Fruit fly (Drosophila melanogaster): ENCODE measurements around the gene CG14658.

DNA sequence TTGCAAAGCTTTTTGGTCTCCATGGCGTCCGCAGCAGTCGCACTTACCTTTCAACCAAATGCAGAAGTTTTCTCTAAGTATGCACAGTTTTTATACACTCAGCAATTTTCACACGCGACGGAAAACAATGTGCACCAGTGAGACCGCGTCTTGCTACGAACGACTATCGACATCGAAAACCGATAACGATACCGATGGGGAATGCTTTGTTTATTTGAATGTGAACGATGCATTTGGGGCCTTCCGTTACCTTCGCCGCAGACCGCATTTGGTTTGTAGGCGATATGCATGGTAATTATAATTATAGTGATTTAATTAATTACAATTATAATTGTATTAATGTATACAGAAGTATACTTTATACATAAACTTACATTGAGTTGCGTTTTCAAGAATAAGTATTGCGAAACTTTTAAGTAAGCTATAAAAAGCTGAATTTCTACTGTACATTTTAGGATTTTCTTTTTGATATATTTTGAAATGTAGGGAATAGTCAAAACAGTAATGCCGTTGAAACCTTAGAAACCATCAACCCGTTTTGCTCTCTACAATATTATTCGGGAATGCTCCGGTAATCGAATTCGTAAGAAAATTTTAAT is 18.3 kb downstream of the CG14658 start, which contains the start of the genes Hus1-like and ctrip:
- TF ChIP-seq Smox (GFP tag; optimal IDR thresholded peaks at IDR 0.05), result no peak
- no peak for TF ChIP-seq net (GFP tag; optimal IDR thresholded peaks at IDR 0.05)
- no peak for TF ChIP-seq fd85E (GFP tag; optimal IDR thresholded peaks at IDR 0.05)
- no peak for TF ChIP-seq fd59A (GFP tag; optimal IDR thresholded peaks at IDR 0.05)
- no peak for TF ChIP-seq CG11762 (GFP tag; optimal IDR thresholded peaks at IDR 0.05; ENCODE audit: insufficient read depth)

Measured in whole organism, prepupa.